Fruit fly (Drosophila melanogaster): ENCODE measurements around the gene Syx8.

- no peak for TF ChIP-seq salr (GFP tag; optimal IDR thresholded peaks at IDR 0.05)
- TF ChIP-seq spab (GFP tag; optimal IDR thresholded peaks at IDR 0.05): no peak
- no peak for TF ChIP-seq CG32006 (GFP tag; optimal IDR thresholded peaks at IDR 0.05)
- no peak for TF ChIP-seq lz (GFP tag; optimal IDR thresholded peaks at IDR 0.05)
- TF ChIP-seq CG8632 (GFP tag; optimal IDR thresholded peaks at IDR 0.05): no peak
- TF ChIP-seq Hr39 (GFP tag; optimal IDR thresholded peaks at IDR 0.05): no peak
- TF ChIP-seq CG3919 (GFP tag; optimal IDR thresholded peaks at IDR 0.05): no peak
- no peak for TF ChIP-seq achi (GFP tag; optimal IDR thresholded peaks at IDR 0.05)
- no peak for TF ChIP-seq OdsH (GFP tag; optimal IDR thresholded peaks at IDR 0.05)
These were observed 8.2 kb upstream of the Syx8 start, which contains the start of the genes spd-2 and Apl for dm6 chr3L:16594922-16595518.

Measured in whole organism, prepupa.